Fruit fly (Drosophila melanogaster) whole organism, wandering third instar larva: ENCODE data around the gene Cpr64Ab.
A peak's percentile ranks its signal among the peaks of the same experiment; 100 is the strongest.

ENCODE experiments used
- Abd-B ChIP-seq: fragments of >200 bp; optimal IDR thresholded peaks from 2 replicates; lab custom pipeline; 2017; ENCODE audit warnings: missing biosample characterization, missing genetic modification characterization
- CG32264 ChIP-seq: fragments of 200-800 bp; sonication (Bioruptor generic); optimal IDR thresholded peaks from 2 replicates; lab custom pipeline; 2016; ENCODE audit warnings: missing biosample characterization, missing genetic modification characterization
- CG9705 ChIP-seq: fragments of 200-800 bp; sonication (Bioruptor generic); optimal IDR thresholded peaks from 2 replicates; lab custom pipeline; 2018; ENCODE audit warnings: missing biosample characterization, mild to moderate bottlenecking, missing genetic modification characterization
- CrebA ChIP-seq: fragments of 200-800 bp; sonication (Bioruptor generic); optimal IDR thresholded peaks from 2 replicates; lab custom pipeline; 2016; ENCODE audit warnings: missing biosample characterization, mild to moderate bottlenecking, missing genetic modification characterization, borderline replicate concordance
- Dfd ChIP-seq: fragments of >200 bp; optimal IDR thresholded peaks from 2 replicates; lab custom pipeline; 2017; ENCODE audit warnings: missing biosample characterization, missing genetic modification characterization
- Dif ChIP-seq: fragments of 200-275, 200-300 bp; sonication (Bioruptor generic); optimal IDR thresholded peaks from 2 replicates; lab custom pipeline; 2018; ENCODE audit warnings: missing biosample characterization, missing genetic modification characterization; ENCODE audit not compliant: partially characterized antibody
- GATAd ChIP-seq: sonication (Bioruptor generic); optimal IDR thresholded peaks from 2 replicates; lab custom pipeline; 2016; ENCODE audit warnings: missing biosample characterization, missing genetic modification characterization
- HLH106 ChIP-seq: fragments of 200-800 bp; optimal IDR thresholded peaks from 3 replicates; lab custom pipeline; 2019; ENCODE audit warnings: missing biosample characterization, mild to moderate bottlenecking, missing genetic modification characterization, moderate library complexity
- Hnf4 ChIP-seq: fragments of 200-800 bp; sonication (Bioruptor generic); optimal IDR thresholded peaks from 2 replicates; lab custom pipeline; 2016; ENCODE audit warnings: missing biosample characterization, mild to moderate bottlenecking, missing genetic modification characterization
- Hr78 ChIP-seq: fragments of >200 bp; optimal IDR thresholded peaks from 2 replicates; lab custom pipeline; 2017; ENCODE audit warnings: missing biosample characterization, missing genetic modification characterization
- Hr83 ChIP-seq: fragments of 200-300 bp; sonication (Bioruptor generic); optimal IDR thresholded peaks from 2 replicates; lab custom pipeline; 2016; ENCODE audit warnings: missing biosample characterization, mild to moderate bottlenecking, missing genetic modification characterization, moderate library complexity; ENCODE audit not compliant: poor library complexity, severe bottlenecking
- Jra ChIP-seq: sonication (Bioruptor generic); optimal IDR thresholded peaks from 2 replicates; lab custom pipeline; 2016; ENCODE audit warnings: missing biosample characterization, missing genetic modification characterization
- Mio ChIP-seq: sonication (Bioruptor generic); optimal IDR thresholded peaks from 2 replicates; lab custom pipeline; 2016; ENCODE audit warnings: missing biosample characterization, missing genetic modification characterization
- Myc ChIP-seq: fragments of >200 bp; optimal IDR thresholded peaks from 2 replicates; lab custom pipeline; 2017
- N ChIP-seq: fragments of >200 bp; optimal IDR thresholded peaks from 2 replicates; lab custom pipeline; 2018; ENCODE audit warnings: missing biosample characterization, missing external identifiers, missing genetic modification characterization
- OdsH ChIP-seq: fragments of 200-800 bp; sonication (Bioruptor generic); optimal IDR thresholded peaks from 2 replicates; lab custom pipeline; 2016; ENCODE audit warnings: missing biosample characterization, mild to moderate bottlenecking, missing genetic modification characterization
- Rel ChIP-seq, 2 experiments: fragments of 200-800 bp; sonication (Bioruptor generic) in 1 of 2; optimal IDR thresholded peaks; 2 replicates in 1 of 2; 3 replicates in 1 of 2; lab custom pipeline; 2016 to 2019; ENCODE audit warnings: mild to moderate bottlenecking in 2 of 2, missing biosample characterization in 2 of 2, missing genetic modification characterization in 2 of 2, moderate library complexity in 1 of 2
- Sp1 ChIP-seq: fragments of 200-800 bp; sonication (Bioruptor generic); optimal IDR thresholded peaks from 3 replicates; lab custom pipeline; 2019; ENCODE audit warnings: missing biosample characterization, mild to moderate bottlenecking, missing genetic modification characterization, moderate library complexity
- Vsx2 ChIP-seq: fragments of 200-300, 225-300 bp; sonication (Bioruptor generic); optimal IDR thresholded peaks from 2 replicates; lab custom pipeline; 2018; ENCODE audit warnings: missing biosample characterization, missing genetic modification characterization; ENCODE audit not compliant: partially characterized antibody
- br ChIP-seq: fragments of 200-800 bp; sonication (Bioruptor generic); optimal IDR thresholded peaks from 2 replicates; lab custom pipeline; 2016; ENCODE audit warnings: missing biosample characterization, missing genetic modification characterization
- brk ChIP-seq: fragments of 200-800 bp; sonication (Bioruptor generic); optimal IDR thresholded peaks from 2 replicates; lab custom pipeline; 2016; ENCODE audit warnings: missing biosample characterization, mild to moderate bottlenecking, missing genetic modification characterization
- dl ChIP-seq, 2 experiments: fragments of 175-275, 200-275 bp in 1 of 2; fragments of 200-275 bp in 1 of 2; sonication (Bioruptor generic); optimal IDR thresholded peaks; lab custom pipeline; 2018; ENCODE audit warnings: mild to moderate bottlenecking in 2 of 2, missing biosample characterization in 2 of 2, missing genetic modification characterization in 2 of 2, moderate library complexity in 2 of 2; ENCODE audit not compliant: partially characterized antibody in 2 of 2, insufficient read depth in 1 of 2
- dmrt93B ChIP-seq: fragments of 200-800 bp; sonication (Bioruptor generic); optimal IDR thresholded peaks from 2 replicates; lab custom pipeline; 2018; ENCODE audit warnings: missing biosample characterization, mild to moderate bottlenecking, missing genetic modification characterization
- dsf ChIP-seq: sonication (Bioruptor generic); optimal IDR thresholded peaks from 2 replicates; lab custom pipeline; 2016; ENCODE audit warnings: missing biosample characterization, missing genetic modification characterization, borderline replicate concordance
- ey ChIP-seq: fragments of 200-800 bp; sonication (Bioruptor generic); optimal IDR thresholded peaks from 2 replicates; lab custom pipeline; 2016; ENCODE audit warnings: missing biosample characterization, missing genetic modification characterization
- foxo ChIP-seq, 2 experiments: fragments of 200-800 bp; sonication (Bioruptor generic); optimal IDR thresholded peaks; 2 replicates in 1 of 2; 3 replicates in 1 of 2; lab custom pipeline; 2016 to 2017; ENCODE audit warnings: missing biosample characterization in 2 of 2, missing genetic modification characterization in 2 of 2
- fru ChIP-seq: fragments of 200-800 bp; sonication (Bioruptor generic); optimal IDR thresholded peaks from 3 replicates; lab custom pipeline; 2016; ENCODE audit warnings: missing biosample characterization, mild to moderate bottlenecking, missing genetic modification characterization
- h ChIP-seq: fragments of 200-800 bp; sonication (Bioruptor generic); optimal IDR thresholded peaks from 3 replicates; lab custom pipeline; 2016; ENCODE audit warnings: missing biosample characterization, mild to moderate bottlenecking, missing genetic modification characterization
- jim ChIP-seq: fragments of 175-275, 200-325 bp; sonication (Bioruptor generic); optimal IDR thresholded peaks from 2 replicates; lab custom pipeline; 2016; ENCODE audit warnings: missing biosample characterization, mild to moderate bottlenecking, missing genetic modification characterization
- lola ChIP-seq: fragments of >200 bp; optimal IDR thresholded peaks from 2 replicates; lab custom pipeline; 2017; ENCODE audit warnings: missing biosample characterization, missing genetic modification characterization
- pan ChIP-seq: fragments of >200 bp; optimal IDR thresholded peaks from 2 replicates; lab custom pipeline; 2017
- psq ChIP-seq: fragments of 200-800 bp; sonication (Bioruptor generic); optimal IDR thresholded peaks from 3 replicates; lab custom pipeline; 2017; ENCODE audit warnings: missing biosample characterization, mild to moderate bottlenecking, missing genetic modification characterization, moderate library complexity
- rgr ChIP-seq: fragments of 200-800 bp; sonication (Bioruptor generic); optimal IDR thresholded peaks from 3 replicates; lab custom pipeline; 2016; ENCODE audit warnings: missing biosample characterization, mild to moderate bottlenecking, missing genetic modification characterization
- sage ChIP-seq: fragments of 200-800 bp; sonication (Bioruptor generic); optimal IDR thresholded peaks from 2 replicates; lab custom pipeline; 2016; ENCODE audit warnings: missing biosample characterization, mild to moderate bottlenecking, missing genetic modification characterization
- sv ChIP-seq: fragments of 200-800 bp; sonication (Bioruptor generic); optimal IDR thresholded peaks from 3 replicates; lab custom pipeline; 2016; ENCODE audit warnings: missing biosample characterization, missing genetic modification characterization
- tai ChIP-seq: sonication (Bioruptor generic); optimal IDR thresholded peaks from 2 replicates; lab custom pipeline; 2016; ENCODE audit warnings: missing biosample characterization, missing genetic modification characterization
- usp ChIP-seq: fragments of >200 bp; optimal IDR thresholded peaks from 2 replicates; lab custom pipeline; 2017; ENCODE audit warnings: missing biosample characterization, missing genetic modification characterization
- woc ChIP-seq: sonication (Bioruptor generic); optimal IDR thresholded peaks from 2 replicates; lab custom pipeline; 2016; ENCODE audit warnings: missing biosample characterization, mild to moderate bottlenecking, missing genetic modification characterization

The Cpr64Ab gene

DNA sequence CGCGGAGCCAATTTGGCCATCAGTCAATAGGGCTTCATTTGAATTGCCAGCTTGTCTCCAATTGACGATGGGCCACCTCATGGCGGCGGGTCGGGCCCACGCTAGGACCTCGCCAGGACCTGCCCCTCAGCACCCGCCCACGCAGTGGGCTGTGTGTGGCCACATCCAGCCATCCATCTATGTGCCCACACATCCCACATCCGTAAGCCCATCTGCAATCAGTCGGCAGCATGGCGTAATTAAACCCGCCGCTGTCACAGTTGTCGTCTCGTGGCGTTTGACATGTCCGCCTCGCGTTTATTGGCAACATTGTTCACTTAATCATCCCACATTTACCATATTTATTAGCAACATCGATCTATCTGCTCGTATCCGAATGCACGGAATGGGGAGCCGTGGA, 26.9 kb upstream of the Cpr64Ab start:
- no peak for TF ChIP-seq Hr78
- no peak for TF ChIP-seq dl (GFP tag; optimal IDR thresholded peaks at IDR 0.05; lab: Kevin White, UChicago; ENCODE audit: insufficient read depth in 1 of 2, partially characterized antibody in 2 of 2)
- TF ChIP-seq h (GFP tag; lab: Kevin White, UChicago) = no peak
- TF ChIP-seq woc (GFP tag; lab: Kevin White, UChicago) = no peak
- no peak for TF ChIP-seq Vsx2 (GFP tag; lab: Kevin White, UChicago)
- no peak for TF ChIP-seq br (GFP tag; lab: Kevin White, UChicago)
- no peak for TF ChIP-seq foxo (GFP tag; optimal IDR thresholded peaks at IDR 0.05; lab: Kevin White, UChicago)

DNA sequence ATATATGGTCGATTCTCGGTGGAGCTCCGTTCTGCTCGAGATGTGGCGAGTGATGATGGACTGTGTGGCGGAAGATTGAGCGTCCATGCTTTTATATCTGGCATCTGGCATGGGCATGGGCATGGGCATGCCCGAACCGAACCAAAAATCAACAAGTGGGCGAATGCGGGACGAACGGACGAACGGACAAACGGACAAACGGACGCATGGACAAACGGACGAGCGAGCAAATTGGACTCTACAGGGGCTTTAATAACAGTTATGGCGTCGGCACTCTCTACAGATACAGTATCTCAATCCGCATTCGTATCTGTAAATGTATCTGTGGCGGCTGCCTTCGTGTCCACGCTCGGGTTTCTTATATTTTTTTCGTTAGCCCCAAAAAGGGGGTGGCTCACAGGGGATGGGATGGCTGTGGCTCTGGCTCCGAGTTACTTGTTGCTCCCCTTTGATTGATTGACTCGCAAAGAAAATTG, 24.8 kb upstream of the Cpr64Ab start, which contains the start of gene ImpL2:
Gene ImpL2 (minus strand): TSS at position 51 of the 476 bp plus-strand sequence.
- no peak for TF ChIP-seq Mio
- TF ChIP-seq CG9705 = no peak
- TF ChIP-seq N (GFP tag; lab: Kevin White, UChicago) = no peak
- TF ChIP-seq usp (GFP tag; lab: Kevin White, UChicago) = no peak

DNA sequence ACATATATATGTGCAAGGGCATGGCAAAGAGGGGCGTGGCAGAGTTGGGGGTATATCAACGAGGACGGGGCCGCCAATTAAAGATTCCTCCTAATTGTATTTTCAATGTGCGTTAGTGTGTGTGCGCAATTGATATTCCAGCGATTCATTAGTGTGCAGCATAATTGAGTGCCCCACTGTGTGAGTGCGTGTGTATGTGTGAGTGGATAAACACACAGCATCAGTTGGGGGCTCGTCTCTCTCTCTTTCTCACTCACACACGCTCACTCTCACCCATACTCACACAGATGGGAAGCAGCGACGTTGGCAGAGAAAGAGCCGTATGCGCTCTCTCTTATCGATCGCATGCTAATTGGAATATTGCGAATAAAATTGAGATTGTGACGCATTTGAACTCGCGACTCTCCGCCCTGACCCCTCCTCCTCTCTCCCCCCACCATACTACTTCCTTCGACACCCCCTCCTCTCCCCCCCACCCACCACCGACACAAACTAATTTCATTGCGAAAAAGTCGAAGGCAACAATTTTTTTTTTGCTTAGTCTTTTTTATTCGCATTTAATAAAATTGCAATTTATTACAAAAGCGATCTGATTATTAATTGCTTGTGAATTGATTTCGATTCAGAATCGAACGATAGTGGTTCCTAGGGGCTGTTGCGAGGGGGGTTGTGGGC, 22.4 kb upstream of the Cpr64Ab start:
- no peak for TF ChIP-seq rgr (GFP tag; lab: Kevin White, UChicago)
- peak in 1 of 2 experiments; percentile 21 for TF ChIP-seq dl (GFP tag; optimal IDR thresholded peaks at IDR 0.05; lab: Kevin White, UChicago; ENCODE audit: insufficient read depth in 1 of 2, partially characterized antibody in 2 of 2)
- TF ChIP-seq woc (GFP tag; lab: Kevin White, UChicago) = no peak
- TF ChIP-seq Mio = no peak
- no peak for TF ChIP-seq fru (GFP tag; lab: Kevin White, UChicago)
- TF ChIP-seq CG9705 = no peak
- peak; percentile 11 for TF ChIP-seq Vsx2 (GFP tag; lab: Kevin White, UChicago)
- no peak for TF ChIP-seq OdsH (GFP tag; lab: Kevin White, UChicago)
- no peak for TF ChIP-seq sv (GFP tag; lab: Kevin White, UChicago)
- no peak for TF ChIP-seq pan (lab: Kevin White, UChicago)
- no peak for TF ChIP-seq HLH106 (tag; lab: Kevin White, UChicago)
- TF ChIP-seq CG32264 = no peak
- TF ChIP-seq dsf (GFP tag; lab: Kevin White, UChicago) = no peak
- no peak for TF ChIP-seq Hr83
- TF ChIP-seq jim (GFP tag; lab: Kevin White, UChicago) = no peak
- no peak for TF ChIP-seq Myc (lab: Kevin White, UChicago)
- no peak for TF ChIP-seq Hr78
- TF ChIP-seq GATAd (GFP tag; lab: Kevin White, UChicago) = no peak
- TF ChIP-seq dmrt93B (GFP tag; lab: Kevin White, UChicago) = no peak
- TF ChIP-seq psq (GFP tag; lab: Kevin White, UChicago) = no peak
- no peak for TF ChIP-seq ey (GFP tag; lab: Kevin White, UChicago)
- no peak for TF ChIP-seq h (GFP tag; lab: Kevin White, UChicago)
- TF ChIP-seq br (GFP tag; lab: Kevin White, UChicago) = no peak
- TF ChIP-seq foxo (GFP tag; optimal IDR thresholded peaks at IDR 0.05; lab: Kevin White, UChicago) = no peak
- TF ChIP-seq N (GFP tag; lab: Kevin White, UChicago) = peak; percentile 64
- no peak for TF ChIP-seq lola (GFP tag; lab: Kevin White, UChicago)
- TF ChIP-seq Dfd (GFP tag; lab: Kevin White, UChicago) = no peak
- TF ChIP-seq Sp1 (GFP tag; lab: Kevin White, UChicago) = no peak
- TF ChIP-seq Rel (GFP tag; optimal IDR thresholded peaks at IDR 0.05; lab: Kevin White, UChicago) = no peak
- TF ChIP-seq Rel (tag; optimal IDR thresholded peaks at IDR 0.05; lab: Kevin White, UChicago) = peak; percentile 2
- TF ChIP-seq tai (GFP tag; lab: Kevin White, UChicago) = no peak
- no peak for TF ChIP-seq Jra (GFP tag; lab: Kevin White, UChicago)
- peak; percentile 38 for TF ChIP-seq Dif (GFP tag; lab: Kevin White, UChicago)
- no peak for TF ChIP-seq Abd-B (GFP tag; lab: Kevin White, UChicago)
- no peak for TF ChIP-seq sage (GFP tag; lab: Kevin White, UChicago)
- TF ChIP-seq brk = no peak
- no peak for TF ChIP-seq CrebA (GFP tag; lab: Kevin White, UChicago)
- TF ChIP-seq usp (GFP tag; lab: Kevin White, UChicago) = no peak
- TF ChIP-seq Hnf4 (GFP tag; lab: Kevin White, UChicago) = no peak
